Fruit fly (Drosophila melanogaster): ENCODE data around the gene CG6833.

CG6833 gene

dm6 chr3L:14049620-14050253 is 1.3 kb upstream of the CG6833 start, which contains the start of gene Neurl4 (continued):
- TF ChIP-seq CG8359 (GFP tag; optimal IDR thresholded peaks at IDR 0.05; ENCODE audit: borderline replicate concordance), result no peak
- TF ChIP-seq dm (GFP tag; optimal IDR thresholded peaks at IDR 0.05), result peak; percentile 53
- TF ChIP-seq zen (tag; optimal IDR thresholded peaks at IDR 0.05), result peak; percentile 69
- TF ChIP-seq kni (GFP tag; optimal IDR thresholded peaks at IDR 0.05), result no peak
- no peak for TF ChIP-seq pros (GFP tag; optimal IDR thresholded peaks at IDR 0.05)
- no peak for TF ChIP-seq Stat92E (GFP tag; optimal IDR thresholded peaks at IDR 0.05)
- no peak for TF ChIP-seq tap (tag; optimal IDR thresholded peaks at IDR 0.05)
- TF ChIP-seq ewg (GFP tag; optimal IDR thresholded peaks at IDR 0.05), result peak; percentile 55
- TF ChIP-seq ken (GFP tag; IDR thresholded peaks at IDR 0.05), result 0 out of 3 replicates have a peak, but pooled peaks have one; percentile 39
- TF ChIP-seq cato (GFP tag; optimal IDR thresholded peaks at IDR 0.05; ENCODE audit: borderline replicate concordance), result peak; percentile 20
- peak; percentile 81 for TF ChIP-seq CG7839 (tag; optimal IDR thresholded peaks at IDR 0.05)
- no peak; the same call in 1 of the 2 replicates for TF ChIP-seq Scr (GFP tag; IDR thresholded peaks at IDR 0.05; ENCODE audit: partially characterized antibody)
- TF ChIP-seq inv (GFP tag; IDR thresholded peaks at IDR 0.05; ENCODE audit: partially characterized antibody), result no peak
- TF ChIP-seq CG6765 (GFP tag; optimal IDR thresholded peaks at IDR 0.05), result peak; percentile 67
- no peak for TF ChIP-seq CG42726 (GFP tag; IDR thresholded peaks at IDR 0.05; ENCODE audit: partially characterized antibody)
- no peak for TF ChIP-seq Optix (GFP tag; IDR thresholded peaks at IDR 0.05)
- peak; percentile 81 for TF ChIP-seq chm (GFP tag; IDR thresholded peaks at IDR 0.05)
- TF ChIP-seq CG4617 (GFP tag; optimal IDR thresholded peaks at IDR 0.05; ENCODE audit: borderline replicate concordance), result peak; percentile 26
- peak; percentile 62 for TF ChIP-seq NC2β (GFP tag; optimal IDR thresholded peaks at IDR 0.05)
- TF ChIP-seq CG10959 (GFP tag; IDR thresholded peaks at IDR 0.05), result peak; percentile 14; the same call in 1 of the 2 replicates
- no peak for TF ChIP-seq Meics (GFP tag; optimal IDR thresholded peaks at IDR 0.05)
- peak; percentile 69 for TF ChIP-seq CG9817 (tag; optimal IDR thresholded peaks at IDR 0.05)
- peak; percentile 75 for TF ChIP-seq CG17328 (GFP tag; IDR thresholded peaks at IDR 0.05)
- TF ChIP-seq Deaf1 (tag; optimal IDR thresholded peaks at IDR 0.05), result no peak
- peak; percentile 27 for TF ChIP-seq Dad (GFP tag; optimal IDR thresholded peaks at IDR 0.05)
- TF ChIP-seq sr (GFP tag; IDR thresholded peaks at IDR 0.05), result no peak
- no peak for TF ChIP-seq Lim3 (GFP tag; IDR thresholded peaks at IDR 0.05)
- peak; percentile 21 for TF ChIP-seq CG33213 (GFP tag; optimal IDR thresholded peaks at IDR 0.05)
- no peak for TF ChIP-seq bowl (GFP tag; IDR thresholded peaks at IDR 0.05)
- 0 out of 2 replicates have a peak, but pooled peaks have one; percentile 4 for TF ChIP-seq NFAT (GFP tag; IDR thresholded peaks at IDR 0.05)
- peak; percentile 38 for TF ChIP-seq pzg (GFP tag; optimal IDR thresholded peaks at IDR 0.05)
- peak; percentile 69 for TF ChIP-seq Atf3 (GFP tag; optimal IDR thresholded peaks at IDR 0.05)
- TF ChIP-seq CG13287 (GFP tag; IDR thresholded peaks at IDR 0.05; ENCODE audit: partially characterized antibody), result peak; percentile 17; the same call in 1 of the 2 replicates
- peak; percentile 73 for TF ChIP-seq CG15696 (tag; optimal IDR thresholded peaks at IDR 0.05)
- TF ChIP-seq CG32772 (GFP tag; IDR thresholded peaks at IDR 0.05), result no peak
- TF ChIP-seq sens (GFP tag), result peak; percentile 92
- TF ChIP-seq CoRest (tag; optimal IDR thresholded peaks at IDR 0.05), result peak; percentile 82
- TF ChIP-seq CG17385 (GFP tag; optimal IDR thresholded peaks at IDR 0.05), result no peak
- TF ChIP-seq gfzf (GFP tag; optimal IDR thresholded peaks at IDR 0.05), result peak; percentile 70
- TF ChIP-seq CG11247 (GFP tag; IDR thresholded peaks at IDR 0.05), result peak; percentile 34; the same call in 1 of the 2 replicates
- peak; percentile 70 for TF ChIP-seq HHEX (GFP tag; optimal IDR thresholded peaks at IDR 0.05)
- TF ChIP-seq MESR4 (GFP tag; optimal IDR thresholded peaks at IDR 0.05), result peak; percentile 57
- no peak for TF ChIP-seq gcm (GFP tag; optimal IDR thresholded peaks at IDR 0.05)
- TF ChIP-seq GATAe (GFP tag; conservative IDR thresholded peaks at IDR 0.05), result peak; percentile 38; the same call in 1 of the 2 replicates
- TF ChIP-seq CG16779 (GFP tag; IDR thresholded peaks at IDR 0.05), result no peak
- TF ChIP-seq salm (tag; optimal IDR thresholded peaks at IDR 0.05), result no peak
- peak; percentile 71 for TF ChIP-seq CG3847 (GFP tag; IDR thresholded peaks at IDR 0.05)
- TF ChIP-seq lbe (GFP tag; optimal IDR thresholded peaks at IDR 0.05), result no peak
- TF ChIP-seq cas (GFP tag; IDR thresholded peaks at IDR 0.05), result no peak

All from whole organism, embryonic.